Worm (Caenorhabditis elegans) whole organism, L2 larva: ENCODE data around the gene ZK1010.8.

Source experiments
- nhr-11 ChIP-seq: fragments of 150-350 bp; optimal IDR thresholded peaks from 2 replicates; lab custom pipeline; 2014; ENCODE audit warnings: missing biosample characterization, missing genetic modification characterization
- nhr-23 ChIP-seq: fragments of 150-350 bp; optimal IDR thresholded peaks from 2 replicates; lab custom pipeline; 2014; ENCODE audit warnings: missing biosample characterization, missing genetic modification reagents, missing genetic modification characterization

DNA sequence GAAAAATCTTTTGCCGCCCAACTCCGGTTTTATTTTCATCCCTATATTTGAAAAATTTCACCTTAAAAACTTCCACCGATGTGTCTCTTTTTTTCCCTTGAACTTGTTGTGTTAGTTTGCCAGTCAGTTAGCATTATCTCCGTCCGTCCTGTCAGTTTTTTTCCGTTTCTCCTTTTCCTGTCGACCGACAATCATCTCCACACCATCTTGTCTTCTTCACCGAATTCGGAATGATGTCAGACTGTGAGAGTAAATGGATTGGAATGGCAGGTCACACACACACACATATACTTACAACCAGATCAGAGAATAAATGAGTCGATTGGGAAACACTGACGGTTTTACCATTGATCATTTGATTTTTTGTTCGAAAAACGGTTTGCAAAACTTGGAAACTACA lies 11.5 kb upstream of the ZK1010.8 start:
- TF ChIP-seq nhr-11 (tag; lab: Kevin White, UChicago) (no peak), nhr-23 (tag; lab: Kevin White, UChicago) (no peak)
